Worm (Caenorhabditis elegans) whole organism, mixed stage, embryonic: ENCODE results near the gene ciao-2B.

Experiments
- M03D4.4 ChIP-seq: sonication (generic microtip); optimal IDR thresholded peaks from 2 replicates; lab custom pipeline; 2017; ENCODE audit warnings: mild to moderate bottlenecking, missing genetic modification characterization, missing compliant biosample characterization
- bed-3 ChIP-seq: fragments of 200-800 bp; sonication (Bioruptor generic); optimal IDR thresholded peaks from 3 replicates; lab custom pipeline; 2018; ENCODE audit warnings: mild to moderate bottlenecking, missing genetic modification characterization, moderate library complexity, missing compliant biosample characterization
- blmp-1 ChIP-seq: fragments of 150-350 bp; optimal IDR thresholded peaks from 2 replicates; lab custom pipeline; 2014; ENCODE audit warnings: missing biosample characterization, missing genetic modification characterization
- ceh-43 ChIP-seq: fragments of 200-800 bp; sonication (Bioruptor generic); optimal IDR thresholded peaks from 2 replicates; lab custom pipeline; 2018; ENCODE audit warnings: mild to moderate bottlenecking, missing genetic modification characterization, moderate library complexity, missing compliant biosample characterization
- ceh-83 ChIP-seq: fragments of 200-800 bp; sonication (Bioruptor generic); optimal IDR thresholded peaks from 2 replicates; lab custom pipeline; 2018; ENCODE audit warnings: mild to moderate bottlenecking, missing genetic modification characterization, missing compliant biosample characterization
- ces-1 ChIP-seq: fragments of 150-350 bp; optimal IDR thresholded peaks from 2 replicates; lab custom pipeline; 2014; ENCODE audit warnings: missing biosample characterization, missing genetic modification reagents, missing genetic modification characterization
- cnd-1 ChIP-seq: fragments of 200-800 bp; sonication (Bioruptor generic); optimal IDR thresholded peaks from 2 replicates; lab custom pipeline; 2018; ENCODE audit warnings: mild to moderate bottlenecking, missing genetic modification characterization, missing compliant biosample characterization
- drap-1 ChIP-seq: fragments of 200-800 bp; sonication (Bioruptor generic); optimal IDR thresholded peaks from 3 replicates; lab custom pipeline; 2018; ENCODE audit warnings: mild to moderate bottlenecking, missing genetic modification characterization, missing compliant biosample characterization
- elt-1 ChIP-seq: sonication (generic microtip); optimal IDR thresholded peaks from 2 replicates; lab custom pipeline; 2017; ENCODE audit warnings: missing genetic modification characterization, mild to moderate bottlenecking, missing compliant biosample characterization, antibody characterized with exemption, moderate library complexity, borderline replicate concordance; ENCODE audit not compliant: insufficient read depth
- flh-1 ChIP-seq: fragments of 200-800 bp; sonication (Bioruptor generic); optimal IDR thresholded peaks from 2 replicates; lab custom pipeline; 2018; ENCODE audit warnings: mild to moderate bottlenecking, missing genetic modification characterization, moderate library complexity, missing compliant biosample characterization
- ham-2 ChIP-seq: fragments of 200-800 bp; sonication (Bioruptor generic); optimal IDR thresholded peaks from 2 replicates; lab custom pipeline; 2018; ENCODE audit warnings: mild to moderate bottlenecking, missing genetic modification characterization, missing compliant biosample characterization
- hlh-1 ChIP-seq: fragments of 150-350 bp; optimal IDR thresholded peaks from 2 replicates; lab custom pipeline; 2014; ENCODE audit warnings: missing biosample characterization, missing genetic modification reagents, missing genetic modification characterization
- lin-13 ChIP-seq: fragments of 150-350 bp; optimal IDR thresholded peaks from 2 replicates; lab custom pipeline; 2014; ENCODE audit warnings: missing biosample characterization, missing genetic modification characterization
- lin-32 ChIP-seq: fragments of 200-800 bp; sonication (Bioruptor generic); optimal IDR thresholded peaks from 2 replicates; lab custom pipeline; 2018; ENCODE audit warnings: mild to moderate bottlenecking, missing genetic modification characterization, missing compliant biosample characterization
- lsy-2 ChIP-seq: fragments of 150-350 bp; optimal IDR thresholded peaks from 2 replicates; lab custom pipeline; 2014; ENCODE audit warnings: missing biosample characterization, missing genetic modification characterization
- mab-5 ChIP-seq: fragments of 150-350 bp; optimal IDR thresholded peaks from 2 replicates; lab custom pipeline; 2014; ENCODE audit warnings: missing biosample characterization, missing genetic modification characterization
- mep-1 ChIP-seq: fragments of 150-350 bp; optimal IDR thresholded peaks from 2 replicates; lab custom pipeline; 2017; ENCODE audit warnings: missing biosample characterization, missing genetic modification reagents, missing genetic modification characterization, inconsistent platforms
- nhr-12 ChIP-seq: fragments of 150-350 bp; optimal IDR thresholded peaks from 2 replicates; lab custom pipeline; 2014; ENCODE audit warnings: missing biosample characterization, missing genetic modification characterization
- nhr-2 ChIP-seq: fragments of 150-350 bp; optimal IDR thresholded peaks from 2 replicates; lab custom pipeline; 2014; ENCODE audit warnings: missing biosample characterization, missing genetic modification characterization
- nhr-237 ChIP-seq: fragments of 150-350 bp; optimal IDR thresholded peaks from 2 replicates; lab custom pipeline; 2014; ENCODE audit warnings: missing biosample characterization, missing genetic modification characterization
- nhr-28 ChIP-seq: fragments of 150-350 bp; optimal IDR thresholded peaks from 2 replicates; lab custom pipeline; 2014; ENCODE audit warnings: missing biosample characterization, missing genetic modification characterization
- nhr-76 ChIP-seq: sonication (generic microtip); optimal IDR thresholded peaks from 2 replicates; lab custom pipeline; 2017; ENCODE audit warnings: missing biosample characterization, missing genetic modification characterization
- pha-4 ChIP-seq: fragments of 150-350 bp; optimal IDR thresholded peaks from 2 replicates; lab custom pipeline; 2018; ENCODE audit warnings: missing biosample characterization, missing genetic modification reagents, missing genetic modification characterization
- sem-2 ChIP-seq: fragments of 200-800 bp; sonication (Bioruptor generic); optimal IDR thresholded peaks from 2 replicates; lab custom pipeline; 2018; ENCODE audit warnings: mild to moderate bottlenecking, missing genetic modification characterization, missing compliant biosample characterization
- snpc-4 ChIP-seq: fragments of 150-350 bp; optimal IDR thresholded peaks from 2 replicates; lab custom pipeline; 2014; ENCODE audit warnings: missing biosample characterization, missing genetic modification characterization
- sptf-1 ChIP-seq: sonication (generic microtip); optimal IDR thresholded peaks from 2 replicates; lab custom pipeline; 2017; ENCODE audit warnings: mild to moderate bottlenecking, missing genetic modification characterization, moderate library complexity, missing compliant biosample characterization
- tbx-8 ChIP-seq: fragments of 200-800 bp; sonication (Bioruptor generic); optimal IDR thresholded peaks from 2 replicates; lab custom pipeline; 2018; ENCODE audit warnings: mild to moderate bottlenecking, missing genetic modification characterization, moderate library complexity, missing compliant biosample characterization
- unc-39 ChIP-seq: fragments of 150-350 bp; optimal IDR thresholded peaks from 2 replicates; lab custom pipeline; 2014; ENCODE audit warnings: missing biosample characterization, missing genetic modification characterization
- unc-62 ChIP-seq: fragments of 150-350 bp; optimal IDR thresholded peaks from 2 replicates; lab custom pipeline; 2014; ENCODE audit warnings: missing biosample characterization, missing genetic modification reagents, missing genetic modification characterization
- zip-8 ChIP-seq: fragments of 150-350 bp; optimal IDR thresholded peaks from 2 replicates; lab custom pipeline; 2014; ENCODE audit warnings: missing biosample characterization, missing genetic modification characterization
- ztf-11 ChIP-seq: fragments of 150-350 bp; optimal IDR thresholded peaks from 2 replicates; lab custom pipeline; 2014; ENCODE audit warnings: missing biosample characterization, missing genetic modification characterization

ciao-2B gene

ce11 chrIII:13393239-13393638, 46.1 kb downstream of the ciao-2B start, which contains the start of gene dnj-17:
TSS of gene dnj-17 (minus strand) at chrIII:13393339.
- TF ChIP-seq ceh-43: no peak
- peak; percentile 13 for TF ChIP-seq ces-1 (GFP tag; lab: Kevin White, UChicago)

ce11 chrIII:13390789-13391188, 48.6 kb downstream of the ciao-2B start:
- TF ChIP-seq nhr-76 (tag; lab: Kevin White, UChicago) (no peak), unc-39 (tag; lab: Kevin White, UChicago) (no peak), ceh-43 (no peak), nhr-237 (tag; lab: Kevin White, UChicago) (no peak)

- TF ChIP-seq lin-13 (no peak), blmp-1 (tag; lab: Kevin White, UChicago) (no peak), elt-1 (tag; lab: Kevin White, UChicago) (no peak), hlh-1 (tag; lab: Kevin White, UChicago) (no peak), cnd-1 (no peak), nhr-76 (tag; lab: Kevin White, UChicago) (no peak), snpc-4 (tag; lab: Kevin White, UChicago) (no peak), mab-5 (tag; lab: Kevin White, UChicago) (no peak), M03D4.4 (no peak), mep-1 (no peak), ztf-11 (tag; lab: Kevin White, UChicago) (no peak), zip-8 (tag; lab: Kevin White, UChicago) (no peak), lin-32 (GFP tag; lab: Kevin White, UChicago) (no peak), nhr-12 (tag; lab: Kevin White, UChicago) (no peak), ham-2 (GFP tag; lab: Kevin White, UChicago) (no peak), tbx-8 (GFP tag; lab: Kevin White, UChicago) (no peak), unc-62 (no peak), lsy-2 (tag; lab: Kevin White, UChicago) (no peak), ceh-83 (GFP tag; lab: Kevin White, UChicago) (no peak), pha-4 (no peak)
- TF ChIP-seq, all 35 proteins: peak for 0
Observed at ce11 chrIII:13389078-13389477, 50.3 kb downstream of the ciao-2B start, which contains the start of gene T03F6.3. TSS of gene T03F6.3 (plus strand) at chrIII:13389395.

ce11 chrIII:13388621-13389020, 50.7 kb downstream of the ciao-2B start:
- TF ChIP-seq sptf-1 (tag; lab: Kevin White, UChicago) (no peak), lin-13 (no peak), drap-1 (GFP tag; lab: Kevin White, UChicago) (no peak), flh-1 (GFP tag; lab: Kevin White, UChicago) (no peak), M03D4.4 (no peak), nhr-76 (tag; lab: Kevin White, UChicago) (no peak), sem-2 (GFP tag; lab: Kevin White, UChicago) (no peak), nhr-2 (no peak), ztf-11 (tag; lab: Kevin White, UChicago) (no peak), pha-4 (no peak), zip-8 (tag; lab: Kevin White, UChicago) (no peak), cnd-1 (no peak), ceh-83 (GFP tag; lab: Kevin White, UChicago) (no peak), bed-3 (no peak), ceh-43 (no peak), nhr-28 (no peak)
